Worm (Caenorhabditis elegans): ENCODE results near the gene pat-3.

The pat-3 gene

DNA sequence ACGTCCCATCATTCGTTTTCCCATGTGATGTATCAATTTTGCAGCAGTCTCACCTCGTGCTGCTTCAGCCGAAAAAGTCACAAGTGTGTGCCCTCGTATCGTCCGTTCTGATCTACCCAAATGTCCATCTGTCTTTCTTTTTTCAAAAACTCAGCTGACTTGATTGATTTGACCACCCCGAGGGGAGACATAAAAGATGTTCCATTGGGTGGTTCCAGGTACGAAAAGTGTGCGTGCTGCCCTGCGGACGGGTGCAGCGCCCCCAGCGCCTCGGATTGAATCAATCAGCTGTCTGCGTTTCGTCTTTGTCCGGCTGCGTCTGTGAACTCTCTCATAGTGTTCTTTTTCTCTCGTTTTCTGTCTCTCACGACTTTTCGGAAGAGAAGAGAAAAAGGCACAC lies 39.3 kb upstream of the pat-3 start (continued):
- no peak for TF ChIP-seq syd-9 (tag; optimal IDR thresholded peaks at IDR 0.05)
- no peak for TF ChIP-seq elt-2 (tag; optimal IDR thresholded peaks at IDR 0.05)
- no peak for TF ChIP-seq pros-1 (tag; optimal IDR thresholded peaks at IDR 0.05)
- TF ChIP-seq tbx-2 (tag; optimal IDR thresholded peaks at IDR 0.05) = peak; percentile 7
- TF ChIP-seq che-1 (tag; optimal IDR thresholded peaks at IDR 0.05) = no peak
- no peak for TF ChIP-seq sdc-2 (tag; optimal IDR thresholded peaks at IDR 0.05)
- no peak for TF ChIP-seq pat-9 (tag; optimal IDR thresholded peaks at IDR 0.05)

DNA sequence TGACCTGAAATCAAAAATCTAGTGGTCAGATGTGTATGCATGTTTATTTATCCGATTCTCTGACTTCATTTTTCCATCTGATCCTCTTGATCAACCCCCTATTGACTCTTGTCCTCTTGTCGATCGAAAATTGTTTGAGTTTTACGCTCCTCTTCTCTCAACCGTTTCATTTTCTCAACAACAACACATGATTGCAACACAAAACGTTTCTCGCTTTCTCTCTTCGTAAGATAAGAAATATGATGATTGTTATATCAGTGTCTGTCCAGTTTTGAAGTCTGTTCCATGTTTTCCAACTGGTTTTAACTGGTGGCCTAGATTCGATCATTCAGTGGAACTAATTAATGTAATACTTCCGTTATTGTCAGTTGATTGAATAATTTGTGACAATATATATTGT lies 38.1 kb upstream of the pat-3 start:
- no peak for TF ChIP-seq pha-4 (tag; optimal IDR thresholded peaks at IDR 0.05)
- peak; percentile 3 for TF ChIP-seq elt-2 (tag; optimal IDR thresholded peaks at IDR 0.05)
- TF ChIP-seq ref-2 (tag; optimal IDR thresholded peaks at IDR 0.05) = no peak

DNA sequence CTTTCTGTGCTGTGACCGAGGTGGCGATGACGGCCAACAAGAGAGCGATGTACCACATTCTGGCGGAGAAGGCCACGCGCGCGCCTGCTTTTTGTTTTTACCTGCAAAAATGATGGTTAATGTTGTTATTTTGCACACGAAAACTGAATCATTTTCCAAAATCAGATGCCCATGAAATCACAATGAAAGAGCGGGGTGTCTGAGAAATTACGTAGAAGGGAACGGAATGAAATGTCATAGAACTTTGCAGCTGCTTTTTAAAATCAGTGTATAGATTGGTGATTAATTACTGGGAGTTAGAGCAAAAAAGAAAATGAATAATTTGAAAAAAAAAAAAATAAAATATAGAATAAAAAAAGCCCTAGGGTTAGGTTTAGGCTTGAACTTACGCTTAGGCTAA lies 21.9 kb upstream of the pat-3 start, which contains the start of gene npl-10:
Gene npl-10 (minus strand): TSS at position 101 of the 400 bp plus-strand sequence.
- no peak for TF ChIP-seq C08G9.2 (tag; optimal IDR thresholded peaks at IDR 0.05)
- no peak for TF ChIP-seq pros-1 (tag; optimal IDR thresholded peaks at IDR 0.05)
- no peak for TF ChIP-seq fkh-6 (tag; optimal IDR thresholded peaks at IDR 0.05)
- no peak for TF ChIP-seq ref-2 (tag; optimal IDR thresholded peaks at IDR 0.05)
- TF ChIP-seq unc-42 (tag; optimal IDR thresholded peaks at IDR 0.05) = no peak
- TF ChIP-seq ahr-1 (tag; optimal IDR thresholded peaks at IDR 0.05) = no peak

DNA sequence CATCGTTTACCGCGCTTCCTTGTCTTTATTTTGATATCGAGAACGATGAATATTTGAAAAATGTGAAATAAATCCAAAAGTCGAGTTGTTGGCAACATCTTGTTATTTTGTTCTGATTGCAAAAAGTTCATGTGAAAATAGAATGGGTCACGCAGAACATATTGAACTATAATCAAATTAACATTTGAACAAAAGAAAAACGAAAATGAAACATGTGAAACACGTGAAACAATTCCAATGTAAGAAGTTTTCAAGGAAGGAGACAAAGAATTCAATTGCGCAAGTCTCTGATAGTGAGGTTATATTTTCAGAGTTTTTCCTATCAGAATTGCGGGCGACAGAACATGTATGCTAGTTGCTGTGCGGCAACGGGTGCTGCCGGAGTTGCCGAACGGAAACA lies 17.5 kb upstream of the pat-3 start, which contains the start of gene F37A8.2:
Gene F37A8.2 (minus strand): TSS at position 101 of the 400 bp plus-strand sequence.
- no peak for TF ChIP-seq ceh-9 (tag; optimal IDR thresholded peaks at IDR 0.05)
- no peak for TF ChIP-seq nfya-1 (tag; optimal IDR thresholded peaks at IDR 0.05)

DNA sequence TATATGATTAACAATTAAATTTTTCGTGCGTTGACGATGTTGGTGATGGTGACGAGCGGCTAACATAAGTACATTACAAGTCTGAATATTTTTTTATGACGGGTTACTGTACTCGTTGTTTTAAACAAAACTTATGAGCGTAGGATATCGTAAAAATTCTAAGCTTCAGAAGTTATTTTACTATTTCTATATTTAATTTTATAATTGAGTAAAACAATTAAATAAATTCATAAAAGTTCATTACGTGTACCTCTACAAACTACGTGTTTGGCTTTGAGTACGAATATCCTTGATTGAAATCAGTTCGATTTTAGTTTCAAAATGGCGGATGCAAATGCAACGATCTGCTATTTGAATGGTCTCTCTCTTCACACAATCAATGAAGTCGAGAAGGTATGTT lies 14.2 kb upstream of the pat-3 start, which contains the start of gene F37A8.1:
Gene F37A8.1 (plus strand): TSS at position 301 of the 400 bp plus-strand sequence.
- TF ChIP-seq unc-3 (GFP tag; conservative IDR thresholded peaks at IDR 0.05) = no peak
- TF ChIP-seq unc-3 (tag; optimal IDR thresholded peaks at IDR 0.05) = no peak
- TF ChIP-seq fkh-10 (GFP tag; optimal IDR thresholded peaks at IDR 0.05) = no peak

DNA sequence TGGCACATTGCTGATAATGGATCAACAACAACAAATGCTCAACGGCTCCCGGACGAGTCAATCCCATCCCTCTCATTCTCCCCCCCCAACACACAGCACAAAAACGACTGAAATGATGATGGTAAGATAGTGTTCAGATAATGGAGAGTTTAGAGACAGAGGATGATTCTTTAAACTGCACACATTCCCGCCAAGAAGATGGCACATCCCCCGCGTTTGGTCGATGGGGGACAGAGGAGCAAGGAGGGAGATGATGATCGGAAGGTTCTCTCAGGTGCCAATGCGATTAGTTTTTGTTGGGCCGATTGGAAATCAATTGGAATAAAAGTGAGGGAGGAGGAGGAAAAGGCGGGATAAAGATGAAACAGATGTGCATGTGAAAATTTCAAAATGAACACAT lies 13.5 kb upstream of the pat-3 start:
- TF ChIP-seq unc-55 (GFP tag; optimal IDR thresholded peaks at IDR 0.05) (peak; percentile 41), K09A11.1 (tag; optimal IDR thresholded peaks at IDR 0.05; ENCODE audit: insufficient read depth) (no peak), rnt-1 (tag; optimal IDR thresholded peaks at IDR 0.05) (peak; percentile 46), ceh-18 (tag; optimal IDR thresholded peaks at IDR 0.05) (peak; percentile 84), unc-86 (tag; optimal IDR thresholded peaks at IDR 0.05) (no peak), Y22D7AL.16 (tag; optimal IDR thresholded peaks at IDR 0.05) (no peak)

DNA sequence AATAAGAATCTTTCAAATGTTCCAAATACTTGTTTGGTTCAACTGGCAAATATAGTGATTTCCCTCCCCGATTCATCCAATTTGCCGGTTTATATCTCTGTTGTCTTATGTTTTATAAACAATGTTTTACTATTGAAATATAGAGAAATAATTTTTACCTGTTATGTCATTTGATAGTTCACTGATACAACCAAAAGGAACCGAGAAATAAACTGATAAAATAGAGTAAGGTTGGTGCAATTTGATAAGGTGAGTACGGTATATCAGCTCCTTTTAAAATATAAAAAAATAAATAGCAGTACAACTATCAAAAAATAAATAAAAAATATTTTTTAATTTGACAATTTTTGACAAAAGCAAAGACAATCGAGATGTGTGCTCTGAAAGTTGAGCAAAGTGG lies 12.9 kb upstream of the pat-3 start:
- TF ChIP-seq elt-2 (tag; optimal IDR thresholded peaks at IDR 0.05) = peak; percentile 65
- TF ChIP-seq nhr-11 (tag; optimal IDR thresholded peaks at IDR 0.05) = no peak

DNA sequence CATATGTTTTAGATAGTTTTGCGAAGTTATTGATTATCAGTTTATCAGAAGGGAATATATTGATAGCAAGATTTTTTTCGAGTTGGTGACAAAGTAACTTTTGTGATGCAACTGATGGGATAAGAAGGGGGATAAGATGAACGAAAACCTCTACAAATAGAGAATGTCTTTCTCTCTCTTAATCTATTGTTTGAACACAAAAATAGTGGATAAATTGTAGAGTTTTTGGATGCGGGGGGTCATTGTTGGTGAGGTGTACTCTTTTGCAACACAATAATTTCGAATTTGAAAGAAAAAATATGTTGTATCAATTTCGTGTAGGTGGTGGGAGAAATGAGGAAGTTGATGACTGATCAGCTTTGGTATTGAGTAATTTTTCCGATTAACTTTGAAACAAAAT lies 12.2 kb upstream of the pat-3 start, which contains the start of gene ZK1058.9:
Gene ZK1058.9 (minus strand): TSS at position 101 of the 400 bp plus-strand sequence.
- no peak for TF ChIP-seq fkh-10 (GFP tag; optimal IDR thresholded peaks at IDR 0.05)
- TF ChIP-seq unc-55 (GFP tag; optimal IDR thresholded peaks at IDR 0.05) = no peak
- TF ChIP-seq ceh-48 (tag; optimal IDR thresholded peaks at IDR 0.05) = no peak
- no peak for TF ChIP-seq zip-5 (tag; optimal IDR thresholded peaks at IDR 0.05)
- no peak for TF ChIP-seq Y22D7AL.16 (tag; optimal IDR thresholded peaks at IDR 0.05)
- TF ChIP-seq gmeb-2 (tag; optimal IDR thresholded peaks at IDR 0.05) = no peak
- no peak for TF ChIP-seq fkh-6 (tag; optimal IDR thresholded peaks at IDR 0.05)
- TF ChIP-seq pax-1 (tag; optimal IDR thresholded peaks at IDR 0.05) = no peak
- no peak for TF ChIP-seq ttx-3 (tag; optimal IDR thresholded peaks at IDR 0.05)
- TF ChIP-seq odd-2 (tag; optimal IDR thresholded peaks at IDR 0.05) = no peak
